Fruit fly (Drosophila melanogaster) whole organism, larva: ENCODE results near the gene ppk.

Experiments used
- noc ChIP-seq: fragments of 200-800 bp; sonication (Bioruptor generic); optimal IDR thresholded peaks from 3 replicates; lab custom pipeline; 2019; ENCODE audit warnings: missing biosample characterization, mild to moderate bottlenecking, missing genetic modification characterization, moderate library complexity

Gene ppk

DNA sequence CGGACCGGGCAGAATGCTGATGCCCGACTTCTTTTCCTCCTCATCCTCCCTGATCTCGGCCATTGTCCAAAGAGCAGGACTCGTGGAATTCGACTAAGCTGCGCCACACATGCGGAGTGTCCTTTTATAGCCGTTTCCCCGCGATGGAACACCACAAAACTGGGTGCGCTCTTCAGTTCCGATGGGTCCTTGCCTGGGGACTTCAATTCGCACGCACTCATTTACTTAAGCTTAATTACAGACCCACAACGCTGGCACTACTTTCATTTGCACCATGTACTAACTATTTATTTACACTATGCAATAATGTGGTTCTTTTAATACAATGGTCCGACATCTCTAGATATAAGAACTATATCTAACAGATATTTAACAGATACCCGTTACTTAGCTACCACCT lies at the start of gene ppk:
Gene ppk (minus strand): TSS at position 101 of the 400 bp plus-strand sequence.
- TF ChIP-seq noc (tag; lab: Kevin White, UChicago): no peak

DNA sequence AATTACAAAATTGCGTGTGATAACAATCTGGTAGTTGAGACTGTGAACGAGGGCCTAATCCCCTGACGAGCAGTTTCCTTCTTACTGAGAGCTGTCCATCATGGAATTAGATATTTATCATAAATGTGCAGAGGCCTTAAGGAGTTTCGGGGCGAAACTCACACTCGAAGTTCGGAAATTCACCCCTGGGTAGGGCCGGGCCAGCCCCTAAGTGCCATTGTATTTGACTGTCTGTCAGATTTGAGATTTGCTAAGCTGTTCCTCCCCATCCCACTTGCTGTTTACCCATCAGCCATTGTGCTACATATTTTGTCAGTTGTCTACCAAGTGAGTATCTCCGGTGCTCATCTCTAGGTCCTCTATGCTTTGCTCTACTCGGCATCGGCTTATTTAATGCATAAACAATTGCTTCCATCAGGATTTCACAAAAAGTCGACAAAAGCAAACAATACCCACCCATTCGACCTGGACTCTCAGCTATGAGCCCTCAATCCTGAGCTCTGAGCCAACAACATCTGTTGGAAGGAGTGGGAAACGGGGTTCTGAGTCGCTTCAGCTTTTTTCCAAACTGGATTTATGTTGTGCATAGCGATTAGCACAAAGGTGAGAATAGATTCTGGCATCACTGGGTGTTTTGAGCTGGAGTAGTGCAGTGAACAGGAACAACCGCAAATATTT lies 49.3 kb upstream of the ppk start:
- no peak for TF ChIP-seq noc (tag; lab: Kevin White, UChicago)

DNA sequence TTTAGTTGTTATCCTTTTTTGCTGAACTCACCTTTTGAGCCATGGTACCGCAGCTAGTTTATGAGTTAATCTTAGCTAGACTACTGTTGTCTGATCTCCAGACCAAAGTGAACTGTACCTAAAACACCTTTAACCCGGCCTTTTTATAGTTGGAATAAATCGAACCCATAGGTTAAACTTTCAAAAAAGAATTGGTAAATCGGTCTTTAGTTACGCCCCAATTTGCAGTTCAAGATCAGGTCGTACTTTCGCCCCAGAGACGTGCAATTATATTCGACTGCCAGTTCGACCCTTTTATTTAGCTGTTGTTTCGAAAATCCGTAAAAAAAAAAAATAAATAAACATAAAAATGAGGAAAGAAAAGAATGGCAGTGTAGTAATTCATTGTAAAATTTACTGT lies 44.1 kb upstream of the ppk start, which contains the start of gene Cpr35B:
Gene Cpr35B (minus strand): TSS at position 101 of the 400 bp plus-strand sequence.
- TF ChIP-seq noc (tag; lab: Kevin White, UChicago): no peak

DNA sequence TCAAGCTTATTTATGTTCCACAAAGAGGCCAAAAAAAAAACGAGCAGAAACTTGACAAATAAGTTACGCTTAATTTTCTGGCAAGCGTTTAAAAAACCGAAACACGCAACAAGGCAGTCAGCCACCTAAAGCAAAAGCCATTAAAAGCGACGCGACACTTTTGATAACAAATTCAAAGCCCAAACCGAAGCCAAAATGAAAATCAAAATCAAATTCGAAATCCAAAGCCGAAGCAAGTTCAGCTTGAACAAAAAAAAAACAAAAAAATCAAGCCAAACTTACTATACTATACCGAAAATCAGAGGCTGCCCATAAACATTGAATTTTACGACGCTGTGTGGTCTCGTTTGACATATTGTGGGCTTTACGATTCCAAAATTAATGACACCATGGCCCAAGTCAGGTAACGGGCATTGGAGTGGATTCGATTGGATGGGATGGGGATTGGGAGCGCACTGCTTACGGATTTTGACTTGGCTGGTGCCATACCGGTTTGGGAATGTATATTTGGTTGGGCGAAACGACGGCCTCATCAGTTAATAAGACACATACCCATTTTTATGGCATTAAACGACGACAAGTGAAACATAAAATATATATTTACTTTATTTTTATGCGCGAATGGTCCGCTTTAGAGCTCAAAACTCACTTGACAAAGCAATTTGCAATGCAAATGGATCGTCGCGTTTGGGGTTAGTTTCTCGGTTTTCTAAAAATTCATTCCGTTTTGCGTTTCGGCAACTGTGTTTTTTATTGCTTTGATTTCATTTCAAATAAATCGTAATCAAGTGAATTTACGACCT lies 41.3 kb upstream of the ppk start:
- TF ChIP-seq noc (tag; lab: Kevin White, UChicago): peak; percentile 47

DNA sequence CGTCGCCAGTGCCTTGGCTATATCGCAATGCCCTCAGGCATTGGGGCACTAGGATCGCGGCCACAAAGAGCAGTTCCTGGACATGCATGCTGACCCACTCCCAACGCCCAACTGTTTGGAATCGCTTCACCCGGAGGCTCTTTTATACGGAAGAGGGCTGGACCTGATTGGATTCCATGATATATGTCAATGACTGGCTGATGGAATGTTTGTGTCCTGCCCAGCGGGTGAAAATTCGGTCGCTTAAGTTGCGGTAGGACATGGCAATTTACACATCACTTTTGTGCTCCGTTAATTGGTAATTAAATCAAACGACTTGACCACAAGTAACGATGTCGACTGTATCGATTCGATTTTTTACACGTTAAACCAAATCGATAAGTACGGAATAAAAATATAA lies 36.3 kb upstream of the ppk start, which contains the start of gene Pburs:
Gene Pburs (minus strand): TSS at position 101 of the 400 bp plus-strand sequence.
- no peak for TF ChIP-seq noc (tag; lab: Kevin White, UChicago)

DNA sequence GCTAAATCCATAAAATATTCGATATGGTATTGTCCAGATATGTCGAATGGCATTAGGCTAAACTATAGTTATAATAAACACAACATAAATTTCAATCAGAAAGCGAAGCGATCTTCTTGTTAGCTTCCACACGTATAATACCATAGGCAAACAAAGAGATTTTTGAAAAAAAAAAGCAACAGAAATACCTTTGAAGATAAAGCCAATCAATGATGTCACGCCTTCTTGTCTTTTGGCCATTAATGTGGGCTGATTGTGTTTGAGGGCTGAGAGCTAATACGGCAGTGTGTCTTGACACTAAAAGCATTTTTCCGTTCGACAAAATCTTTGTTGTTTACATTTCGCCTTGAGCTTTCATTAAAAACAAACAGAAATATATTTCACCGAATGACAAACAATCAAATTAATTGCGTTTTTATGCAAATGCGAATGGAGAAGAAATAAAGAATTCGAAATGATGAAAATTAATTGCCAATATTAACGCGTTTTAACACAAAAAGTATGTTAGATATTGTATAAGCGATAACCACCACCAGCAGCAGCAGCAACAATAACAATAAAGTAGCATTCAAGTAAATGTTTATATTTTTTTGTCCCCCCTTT lies 33.4 kb upstream of the ppk start:
- TF ChIP-seq noc (tag; lab: Kevin White, UChicago): peak; percentile 20

DNA sequence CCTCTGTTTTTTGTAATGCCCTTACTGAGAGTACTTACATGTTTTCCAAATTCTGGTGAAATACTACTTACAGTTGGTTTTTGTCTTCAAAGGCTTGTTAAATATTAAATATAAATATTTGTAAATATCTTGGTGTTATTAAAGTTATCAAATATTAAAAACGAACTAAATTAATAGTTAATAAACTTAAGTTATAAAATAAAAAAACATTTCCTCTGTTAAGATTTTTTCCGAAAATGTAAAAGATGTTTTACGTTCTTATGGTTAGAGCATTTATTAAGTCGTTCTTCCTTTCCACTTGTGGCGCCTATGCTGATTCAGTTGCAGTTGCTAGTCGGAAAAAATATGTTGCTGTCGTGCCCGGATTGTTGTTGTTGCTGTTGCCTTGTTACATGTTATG lies 32.4 kb upstream of the ppk start:
- TF ChIP-seq noc (tag; lab: Kevin White, UChicago): no peak

- no peak for TF ChIP-seq noc (tag; lab: Kevin White, UChicago)
These were observed 30.1 kb upstream of the ppk start for dm6 chr2L:14411102-14411501.

- no peak for TF ChIP-seq noc (tag; lab: Kevin White, UChicago)
These were observed 29.4 kb upstream of the ppk start for dm6 chr2L:14410331-14410730.

DNA sequence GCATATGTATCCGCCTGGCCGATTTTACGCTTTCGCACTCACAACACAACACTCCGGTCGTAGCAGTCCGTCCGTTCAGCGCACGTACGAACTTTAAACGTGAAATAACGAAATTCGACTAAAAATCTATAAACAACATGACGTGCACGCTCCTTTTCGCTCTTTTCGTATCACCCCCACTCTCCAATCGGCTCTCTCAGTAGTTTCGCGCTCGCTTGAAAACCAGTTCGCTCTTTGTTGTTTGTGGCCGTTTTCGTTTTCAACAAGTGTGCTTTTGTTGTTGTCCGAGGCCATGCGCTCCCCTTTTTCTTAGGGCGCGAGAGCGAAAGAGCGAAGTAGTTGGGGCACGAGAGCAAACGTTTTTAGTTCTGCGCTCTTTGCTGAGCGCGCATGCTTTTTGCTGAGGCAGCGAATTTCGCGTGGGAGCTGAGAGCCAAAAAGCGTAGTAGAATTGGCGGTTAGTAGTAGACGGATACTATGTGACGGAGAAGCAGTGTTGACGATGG lies 28.5 kb upstream of the ppk start, which contains the start of gene elB:
Gene elB (minus strand): TSS at position 122 of the 506 bp plus-strand sequence.
- peak; percentile 25 for TF ChIP-seq noc (tag; lab: Kevin White, UChicago)

dm6 chr2L:14408383-14409004 lies 27.5 kb upstream of the ppk start:
- no peak for TF ChIP-seq noc (tag; lab: Kevin White, UChicago)

DNA sequence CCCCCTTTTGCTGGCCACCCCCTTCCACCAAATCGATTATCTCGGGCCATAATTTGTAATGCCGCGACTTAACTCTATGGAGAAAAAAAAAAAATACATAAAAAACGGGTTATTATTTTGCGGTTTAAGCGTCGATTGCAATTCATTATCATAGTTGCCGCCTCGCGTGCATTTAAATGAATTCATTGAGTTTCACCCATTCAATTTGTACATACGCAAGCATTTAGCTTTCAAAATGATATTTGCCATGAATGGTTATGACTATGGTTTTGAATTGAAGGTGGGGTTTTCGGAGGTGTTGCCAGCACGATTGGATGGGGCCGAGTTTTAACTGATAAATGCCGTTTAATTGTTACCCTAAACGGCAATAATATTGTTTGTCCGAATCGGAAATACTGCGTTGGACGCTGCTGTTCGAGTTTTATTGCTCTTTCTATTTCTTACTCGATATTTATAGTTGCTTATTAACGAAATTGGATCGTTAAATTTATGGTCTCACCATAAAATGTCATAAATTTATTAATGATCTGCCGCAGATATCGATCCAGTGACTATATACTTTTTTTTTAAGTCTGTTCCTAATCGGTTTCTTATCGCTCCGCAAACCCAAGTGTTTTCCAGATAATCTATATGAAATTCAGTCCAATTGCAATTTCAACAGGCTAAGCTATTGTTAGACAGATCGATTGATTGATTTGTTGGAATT lies 23.9 kb upstream of the ppk start:
- peak; percentile 81 for TF ChIP-seq noc (tag; lab: Kevin White, UChicago)

DNA sequence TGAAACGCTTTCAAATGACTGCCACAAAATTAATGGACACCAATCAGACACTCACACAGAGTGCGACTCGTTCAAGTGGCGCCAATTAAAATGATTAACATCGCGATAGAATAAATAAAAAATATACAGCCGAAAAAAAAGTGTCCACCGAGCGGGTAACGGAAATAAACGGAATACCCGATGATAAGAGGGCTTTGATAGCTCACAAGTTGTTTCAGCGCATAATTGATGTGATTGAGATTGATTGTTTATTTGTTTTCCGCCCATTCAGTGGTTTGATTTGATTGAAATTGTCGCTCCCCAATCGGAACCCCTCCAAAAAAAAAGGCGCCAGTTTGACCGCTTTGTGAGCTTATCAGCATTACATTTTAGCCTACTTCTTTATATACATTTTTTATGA lies 22.6 kb upstream of the ppk start:
- peak; percentile 66 for TF ChIP-seq noc (tag; lab: Kevin White, UChicago)

DNA sequence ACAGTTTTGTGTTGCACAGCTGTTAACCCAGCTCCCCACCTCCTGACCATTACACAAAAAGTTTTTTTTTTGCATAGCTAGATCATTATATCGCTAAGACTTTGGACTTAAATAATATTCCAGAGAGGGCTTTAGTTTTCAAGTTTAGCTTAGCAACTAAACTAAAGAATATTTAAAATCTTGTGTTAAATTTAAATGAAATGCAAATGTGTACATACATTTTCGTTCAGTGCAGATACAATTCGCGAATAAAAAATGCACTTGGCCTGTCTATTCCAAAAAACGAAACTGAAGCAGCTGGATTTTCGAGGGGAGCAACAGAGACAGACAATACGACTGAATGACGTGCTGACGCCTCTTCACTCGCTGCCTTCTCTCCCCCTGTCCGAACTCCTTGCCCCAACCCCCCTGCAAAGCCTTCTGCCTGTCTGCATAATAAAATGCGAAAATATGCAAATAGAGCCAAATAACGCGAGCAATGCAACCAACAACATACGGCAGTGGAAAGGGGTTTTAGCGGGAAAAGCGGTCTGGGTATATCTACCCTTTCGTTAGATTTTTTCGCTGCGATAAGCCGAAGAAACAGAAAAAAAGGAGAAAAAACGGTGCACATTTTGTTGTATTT lies 20.8 kb upstream of the ppk start:
- TF ChIP-seq noc (tag; lab: Kevin White, UChicago): no peak
